Fruit fly (Drosophila melanogaster) whole organism, embryonic: Measurements from ENCODE around the gene CG43121.

ENCODE experiments used
- Ada2b ChIP-seq: fragments of 200-800 bp; sonication (Bioruptor generic); IDR thresholded peaks from 2 replicates; pipeline ENCODE4 v1.3.6; 2022; ENCODE audit warnings: missing biosample characterization, missing genetic modification characterization
- B-H1 ChIP-seq: fragments of 200-800 bp; sonication (Bioruptor generic); IDR thresholded peaks from 3 replicates; pipeline ENCODE4 v1.3.6; 2022; ENCODE audit warnings: missing biosample characterization, missing genetic modification characterization
- Bteb2 ChIP-seq: fragments of 200-800 bp; sonication (Bioruptor generic); optimal IDR thresholded peaks from 2 replicates; lab custom pipeline; 2016; ENCODE audit warnings: missing biosample characterization, missing genetic modification characterization
- CG10431 ChIP-seq: fragments of 200-800 bp; sonication (Bioruptor generic); optimal IDR thresholded peaks from 3 replicates; lab custom pipeline; 2018; ENCODE audit warnings: missing biosample characterization, mild to moderate bottlenecking, missing genetic modification characterization
- CG15269 ChIP-seq: fragments of 200-800 bp; sonication (Bioruptor generic); optimal IDR thresholded peaks from 2 replicates; lab custom pipeline; 2018; ENCODE audit warnings: missing biosample characterization, mild to moderate bottlenecking, missing genetic modification characterization, moderate library complexity
- CG16815 ChIP-seq: fragments of 200-800 bp; sonication (Bioruptor generic); optimal IDR thresholded peaks from 3 replicates; lab custom pipeline; 2017; ENCODE audit warnings: missing biosample characterization, mild to moderate bottlenecking, missing genetic modification characterization
- CG2712 ChIP-seq: fragments of 200-800 bp; optimal IDR thresholded peaks from 3 replicates; lab custom pipeline; 2019; ENCODE audit warnings: missing biosample characterization, mild to moderate bottlenecking, missing genetic modification characterization, moderate library complexity
- CG2889 ChIP-seq: fragments of 200-800 bp; sonication (Bioruptor generic); IDR thresholded peaks from 3 replicates; pipeline ENCODE4 v1.3.6; 2022; ENCODE audit warnings: missing biosample characterization, missing genetic modification characterization
- CG3281 ChIP-seq: fragments of 200-800 bp; sonication (Bioruptor generic); optimal IDR thresholded peaks from 3 replicates; lab custom pipeline; 2017; ENCODE audit warnings: missing biosample characterization, mild to moderate bottlenecking, missing genetic modification characterization
- CG4328 ChIP-seq: fragments of 200-800 bp; sonication (Bioruptor generic); optimal IDR thresholded peaks from 3 replicates; lab custom pipeline; 2017; ENCODE audit warnings: missing biosample characterization, missing genetic modification reagents, missing genetic modification characterization
- CG6791 ChIP-seq: fragments of 200-800 bp; sonication (Bioruptor generic); IDR thresholded peaks from 3 replicates; pipeline ENCODE4 v1.3.6; 2022; ENCODE audit warnings: missing biosample characterization, missing genetic modification characterization; ENCODE audit not compliant: partially characterized antibody
- CG6813 ChIP-seq: fragments of 200-800 bp; sonication (Bioruptor generic); optimal IDR thresholded peaks from 2 replicates; lab custom pipeline; 2017; ENCODE audit warnings: missing biosample characterization, missing genetic modification characterization, mild to moderate bottlenecking, moderate library complexity, missing genetic modification reagents
- CG7271 ChIP-seq: fragments of 200-800 bp; sonication (Bioruptor generic); optimal IDR thresholded peaks from 2 replicates; lab custom pipeline; 2018; ENCODE audit warnings: missing biosample characterization, mild to moderate bottlenecking, missing genetic modification characterization, moderate library complexity
- CG7357 ChIP-seq: fragments of 200-800 bp; sonication (Bioruptor generic); IDR thresholded peaks from 3 replicates; pipeline ENCODE4 v1.3.6; 2022; ENCODE audit warnings: missing biosample characterization, missing genetic modification characterization
- CG7745 ChIP-seq: fragments of 200-800 bp; sonication (Bioruptor generic); optimal IDR thresholded peaks from 2 replicates; lab custom pipeline; 2018; ENCODE audit warnings: missing biosample characterization, mild to moderate bottlenecking, missing genetic modification characterization, moderate library complexity
- CG9215 ChIP-seq: fragments of 200-800 bp; sonication (Bioruptor generic); IDR thresholded peaks from 2 replicates; pipeline ENCODE4 v1.3.6; 2022; ENCODE audit warnings: missing biosample characterization, missing genetic modification characterization
- CG9727 ChIP-seq: fragments of 200-800 bp; sonication (Bioruptor generic); optimal IDR thresholded peaks from 3 replicates; lab custom pipeline; 2017; ENCODE audit warnings: missing biosample characterization, mild to moderate bottlenecking, missing genetic modification characterization
- Chrac-16 ChIP-seq: fragments of 200-800 bp; sonication (Bioruptor generic); optimal IDR thresholded peaks from 3 replicates; lab custom pipeline; 2016; ENCODE audit warnings: missing biosample characterization, missing genetic modification characterization
- Ets65A ChIP-seq: fragments of 200-800 bp; sonication (Bioruptor generic); peaks from one replicate; lab custom pipeline; 2016; ENCODE audit warnings: missing biosample characterization, missing genetic modification characterization
- Lhr ChIP-seq: fragments of 200-800 bp; sonication (Bioruptor generic); optimal IDR thresholded peaks from 3 replicates; lab custom pipeline; 2017; ENCODE audit warnings: mild to moderate bottlenecking, missing biosample characterization, missing genetic modification reagents, missing genetic modification characterization
- Mad ChIP-seq: fragments of 200-800 bp; sonication (Bioruptor generic); optimal IDR thresholded peaks from 2 replicates; lab custom pipeline; 2016; ENCODE audit warnings: missing biosample characterization, missing genetic modification characterization
- Nf-YA ChIP-seq: fragments of 200-800 bp; sonication (Bioruptor generic); IDR thresholded peaks from 2 replicates; pipeline ENCODE4 v1.3.6; 2022; ENCODE audit warnings: missing biosample characterization, missing genetic modification characterization
- Side ChIP-seq: fragments of 200-800 bp; sonication (Bioruptor generic); optimal IDR thresholded peaks from 2 replicates; lab custom pipeline; 2016; ENCODE audit warnings: missing biosample characterization, missing genetic modification characterization
- Trl ChIP-seq, 3 experiments: fragments of >200 bp in 2 of 3; fragments of 200-800 bp in 1 of 3; sonication (Bioruptor generic) in 1 of 3; optimal IDR thresholded peaks; 2 replicates in 1 of 3; 3 replicates in 2 of 3; lab custom pipeline; 2016 to 2017; ENCODE audit warnings: missing biosample characterization in 1 of 3, missing genetic modification characterization in 1 of 3
- Vsx1 ChIP-seq: fragments of 200-800 bp; sonication (Bioruptor generic); optimal IDR thresholded peaks from 2 replicates; lab custom pipeline; 2017; ENCODE audit warnings: missing biosample characterization, mild to moderate bottlenecking, missing genetic modification characterization, missing genetic modification reagents
- Xbp1 ChIP-seq: fragments of 200-800 bp; sonication (Bioruptor generic); optimal IDR thresholded peaks from 3 replicates; lab custom pipeline; 2016; ENCODE audit warnings: missing biosample characterization, mild to moderate bottlenecking, missing genetic modification characterization
- Xrp1 ChIP-seq: fragments of 200-800 bp; sonication (Bioruptor generic); IDR thresholded peaks from 2 replicates; pipeline ENCODE4 v1.3.6; 2022; ENCODE audit warnings: missing biosample characterization, missing genetic modification characterization
- ap ChIP-seq: fragments of 200-800 bp; sonication (Bioruptor generic); IDR thresholded peaks from 2 replicates; pipeline ENCODE4 v1.3.6; 2022; ENCODE audit warnings: missing biosample characterization, missing genetic modification characterization
- chinmo ChIP-seq: fragments of 200-800 bp; sonication (Bioruptor generic); IDR thresholded peaks from 4 replicates; pipeline ENCODE4 v1.3.6; 2022; ENCODE audit warnings: missing biosample characterization, missing genetic modification characterization; ENCODE audit not compliant: partially characterized antibody
- crp ChIP-seq, 2 experiments: fragments of 200-800 bp; sonication (Bioruptor generic); optimal IDR thresholded peaks; 2 replicates in 1 of 2; 3 replicates in 1 of 2; lab custom pipeline; 2017; ENCODE audit warnings: missing biosample characterization in 2 of 2, missing genetic modification characterization in 2 of 2, mild to moderate bottlenecking in 1 of 2, moderate library complexity in 1 of 2
- disco-r ChIP-seq: fragments of 200-800 bp; sonication (Bioruptor generic); optimal IDR thresholded peaks from 2 replicates; lab custom pipeline; 2016; ENCODE audit warnings: missing biosample characterization, missing genetic modification characterization
- dm ChIP-seq: fragments of 200-800 bp; sonication (Bioruptor generic); optimal IDR thresholded peaks from 3 replicates; lab custom pipeline; 2016; ENCODE audit warnings: missing biosample characterization, missing genetic modification characterization
- emc ChIP-seq: fragments of 200-800 bp; sonication (Bioruptor generic); optimal IDR thresholded peaks from 2 replicates; lab custom pipeline; 2016; ENCODE audit warnings: missing biosample characterization, missing genetic modification characterization
- eve ChIP-seq, 2 experiments: fragments of >200 bp; optimal IDR thresholded peaks; 2 replicates each; lab custom pipeline; 2017; ENCODE audit warnings: missing biosample characterization in 2 of 2, missing genetic modification characterization in 2 of 2
- eyg ChIP-seq: fragments of 200-800 bp; sonication (Bioruptor generic); optimal IDR thresholded peaks from 3 replicates; lab custom pipeline; 2016; ENCODE audit warnings: missing biosample characterization, missing genetic modification characterization
- grn ChIP-seq: fragments of 200-800 bp; sonication (Bioruptor generic); optimal IDR thresholded peaks from 3 replicates; lab custom pipeline; 2017; ENCODE audit warnings: missing biosample characterization, missing genetic modification characterization
- gt ChIP-seq: fragments of 200-800 bp; sonication (Bioruptor generic); IDR thresholded peaks from 2 replicates; pipeline ENCODE4 v1.3.6; 2022; ENCODE audit warnings: missing biosample characterization, missing genetic modification characterization
- hbn ChIP-seq: fragments of 200-800 bp; sonication (Bioruptor generic); IDR thresholded peaks from 2 replicates; pipeline ENCODE4 v1.3.6; 2022; ENCODE audit warnings: missing biosample characterization, missing genetic modification characterization; ENCODE audit not compliant: partially characterized antibody
- hkb ChIP-seq, 2 experiments: fragments of 200-800 bp in 1 of 2; fragments of >200 bp in 1 of 2; sonication (Bioruptor generic) in 1 of 2; IDR thresholded peaks in 1 of 2; optimal IDR thresholded peaks in 1 of 2; 2 replicates each; pipeline versions ENCODE4 v1.3.6 to Lab custom; 2017 to 2022; ENCODE audit warnings: missing biosample characterization in 1 of 2, missing genetic modification characterization in 1 of 2
- nom ChIP-seq: fragments of 200-800 bp; sonication (Bioruptor generic); optimal IDR thresholded peaks from 2 replicates; lab custom pipeline; 2017; ENCODE audit warnings: missing biosample characterization, missing genetic modification characterization, mild to moderate bottlenecking, moderate library complexity, missing genetic modification reagents
- psq ChIP-seq: fragments of 200-800 bp; sonication (Bioruptor generic); optimal IDR thresholded peaks from 2 replicates; lab custom pipeline; 2017; ENCODE audit warnings: missing biosample characterization, missing genetic modification characterization
- rib ChIP-seq: fragments of 200-800 bp; sonication (Bioruptor generic); IDR thresholded peaks from 2 replicates; pipeline ENCODE4 v1.3.6; 2022; ENCODE audit warnings: missing biosample characterization, missing genetic modification characterization
- run ChIP-seq: fragments of 200-800 bp; sonication (Bioruptor generic); optimal IDR thresholded peaks from 3 replicates; lab custom pipeline; 2018; ENCODE audit warnings: missing biosample characterization, mild to moderate bottlenecking, missing genetic modification characterization
- scrt ChIP-seq: fragments of 200-800 bp; sonication (Bioruptor generic); optimal IDR thresholded peaks from 2 replicates; lab custom pipeline; 2018; ENCODE audit warnings: missing biosample characterization, mild to moderate bottlenecking, missing genetic modification characterization, moderate library complexity
- sna ChIP-seq: fragments of 200-800 bp; sonication (Bioruptor generic); IDR thresholded peaks from 2 replicates; pipeline ENCODE4 v1.3.6; 2022; ENCODE audit warnings: missing biosample characterization, missing genetic modification characterization; ENCODE audit not compliant: partially characterized antibody
- so ChIP-seq: fragments of 200-800 bp; sonication (Bioruptor generic); IDR thresholded peaks from 3 replicates; pipeline ENCODE4 v1.3.6; 2022; ENCODE audit warnings: missing biosample characterization, missing genetic modification characterization
- sqz ChIP-seq: fragments of 200-800 bp; sonication (Bioruptor generic); optimal IDR thresholded peaks from 3 replicates; lab custom pipeline; 2018; ENCODE audit warnings: missing biosample characterization, mild to moderate bottlenecking, missing genetic modification characterization
- ssp ChIP-seq: fragments of 200-800 bp; sonication (Bioruptor generic); IDR thresholded peaks from 2 replicates; pipeline ENCODE4 v1.3.6; 2022; ENCODE audit warnings: missing biosample characterization, missing genetic modification characterization
- trh ChIP-seq: fragments of 200-800 bp; sonication (Bioruptor generic); optimal IDR thresholded peaks from 2 replicates; lab custom pipeline; 2016; ENCODE audit warnings: missing biosample characterization, missing genetic modification characterization
- tx ChIP-seq: fragments of 200-800 bp; sonication (Bioruptor generic); optimal IDR thresholded peaks from 2 replicates; lab custom pipeline; 2016; ENCODE audit warnings: missing biosample characterization, missing genetic modification characterization
- wor ChIP-seq: fragments of 200-800 bp; sonication (Bioruptor generic); IDR thresholded peaks from 2 replicates; pipeline ENCODE4 v1.3.6; 2022; ENCODE audit warnings: missing biosample characterization, missing genetic modification characterization

Gene CG43121

dm6 chr3L:14681504-14681903 is 9.3 kb upstream of the CG43121 start (continued):
- TF ChIP-seq dm (GFP tag; lab: Kevin White, UChicago) (no peak), sqz (GFP tag; lab: Kevin White, UChicago) (peak; percentile 77), hbn (no peak), Nf-YA (GFP tag; lab: Robert Waterston, UW) (no peak), CG15269 (tag; lab: Kevin White, UChicago) (no peak), CG2712 (no peak), chinmo (GFP tag; lab: Robert Waterston, UW) (no peak), ap (GFP tag; lab: Robert Waterston, UW) (no peak), Chrac-16 (GFP tag; lab: Kevin White, UChicago) (no peak), disco-r (no peak), CG9727 (GFP tag; lab: Kevin White, UChicago) (no peak), so (GFP tag; lab: Robert Waterston, UW) (no peak), CG2889 (GFP tag; lab: Robert Waterston, UW) (no peak), tx (GFP tag; lab: Kevin White, UChicago) (no peak), CG6791 (no peak), Mad (GFP tag; lab: Kevin White, UChicago) (no peak), grn (GFP tag; lab: Kevin White, UChicago) (no peak), Bteb2 (no peak), ssp (GFP tag; lab: Robert Waterston, UW) (no peak), CG7271 (tag; lab: Kevin White, UChicago) (no peak), CG6813 (GFP tag; lab: Kevin White, UChicago) (no peak), Side (GFP tag; lab: Kevin White, UChicago) (no peak), crp (GFP tag; optimal IDR thresholded peaks at IDR 0.05; lab: Kevin White, UChicago) (peak in 1 of 2 experiments; percentile 17), gt (no peak), sna (GFP tag; lab: Robert Waterston, UW) (no peak), Trl (optimal IDR thresholded peaks at IDR 0.05; lab: Kevin White, UChicago) (peak; percentile 21 to 25), Trl (GFP tag; optimal IDR thresholded peaks at IDR 0.05; lab: Kevin White, UChicago) (no peak), Xrp1 (GFP tag; lab: Robert Waterston, UW) (no peak), CG4328 (no peak), psq (GFP tag; lab: Kevin White, UChicago) (no peak), scrt (GFP tag; lab: Kevin White, UChicago) (peak; percentile 2), run (tag; lab: Kevin White, UChicago) (no peak), Lhr (GFP tag; lab: Kevin White, UChicago) (no peak), eyg (GFP tag; lab: Kevin White, UChicago) (no peak), Ada2b (no peak), hkb (optimal IDR thresholded peaks at IDR 0.05; lab: Kevin White, UChicago) (no peak), hkb (GFP tag; IDR thresholded peaks at IDR 0.05; lab: Robert Waterston, UW) (no peak), CG3281 (GFP tag; lab: Kevin White, UChicago) (no peak), CG10431 (GFP tag; lab: Kevin White, UChicago) (no peak), Vsx1 (no peak), CG9215 (GFP tag; lab: Robert Waterston, UW) (no peak), wor (GFP tag; lab: Robert Waterston, UW) (no peak), Xbp1 (no peak), emc (GFP tag; lab: Kevin White, UChicago) (no peak), Ets65A (GFP tag; lab: Kevin White, UChicago) (no peak), CG7745 (tag; lab: Kevin White, UChicago) (no peak), CG16815 (GFP tag; lab: Kevin White, UChicago) (no peak), trh (GFP tag; lab: Kevin White, UChicago) (no peak), eve (GFP tag; optimal IDR thresholded peaks at IDR 0.05; lab: Kevin White, UChicago) (no peak), CG7357 (GFP tag; lab: Robert Waterston, UW) (no peak), nom (GFP tag; lab: Kevin White, UChicago) (no peak), rib (no peak), B-H1 (no peak)
